Worm (Caenorhabditis elegans) whole organism, L2 larva: ENCODE measurements around the gene vps-16.
A peak's percentile ranks its signal among the peaks of the same experiment; 100 is the strongest.

Source experiments
- C34F6.9 ChIP-seq: fragments of 150-350 bp; optimal IDR thresholded peaks from 2 replicates; lab custom pipeline; 2014; ENCODE audit warnings: missing biosample characterization, missing genetic modification characterization
- F13H6.1 ChIP-seq: sonication (generic microtip); optimal IDR thresholded peaks from 2 replicates; lab custom pipeline; 2016; ENCODE audit warnings: missing genetic modification characterization, missing compliant biosample characterization
- R02D3.7 ChIP-seq: fragments of 150-350 bp; optimal IDR thresholded peaks from 2 replicates; lab custom pipeline; 2014; ENCODE audit warnings: missing biosample characterization, missing genetic modification characterization
- Y55F3AM.14 ChIP-seq: fragments of 200-800 bp; sonication (Bioruptor generic); optimal IDR thresholded peaks from 2 replicates; lab custom pipeline; 2018; ENCODE audit warnings: mild to moderate bottlenecking, missing genetic modification characterization, missing compliant biosample characterization
- ZK546.5 ChIP-seq: sonication (generic microtip); optimal IDR thresholded peaks from 2 replicates; lab custom pipeline; 2017; ENCODE audit warnings: missing biosample characterization, missing genetic modification characterization
- alr-1 ChIP-seq: fragments of 150-350 bp; optimal IDR thresholded peaks from 2 replicates; lab custom pipeline; 2014; ENCODE audit warnings: missing biosample characterization, missing genetic modification characterization
- ama-1 ChIP-seq: fragments of 150-350 bp; optimal IDR thresholded peaks from 2 replicates; lab custom pipeline; 2018; ENCODE audit warnings: inconsistent platforms
- blmp-1 ChIP-seq: sonication (generic microtip); optimal IDR thresholded peaks from 2 replicates; lab custom pipeline; 2017; ENCODE audit warnings: missing genetic modification characterization, mild to moderate bottlenecking, missing compliant biosample characterization, antibody characterized with exemption, moderate library complexity; ENCODE audit not compliant: insufficient read depth
- ceh-16 ChIP-seq: fragments of 150-350 bp; optimal IDR thresholded peaks from 2 replicates; lab custom pipeline; 2014; ENCODE audit warnings: missing biosample characterization, missing genetic modification characterization
- crh-2 ChIP-seq: sonication (generic microtip); optimal IDR thresholded peaks from 2 replicates; lab custom pipeline; 2017; ENCODE audit warnings: missing biosample characterization, missing genetic modification characterization
- dmd-4 ChIP-seq: sonication (generic microtip); optimal IDR thresholded peaks from 2 replicates; lab custom pipeline; 2017; ENCODE audit warnings: missing biosample characterization, missing genetic modification characterization
- elt-3 ChIP-seq: sonication (generic microtip); optimal IDR thresholded peaks from 2 replicates; lab custom pipeline; 2017; ENCODE audit warnings: missing biosample characterization, missing genetic modification characterization
- fos-1 ChIP-seq: fragments of 150-350 bp; optimal IDR thresholded peaks from 2 replicates; lab custom pipeline; 2014; ENCODE audit warnings: missing biosample characterization, missing genetic modification characterization
- gmeb-1 ChIP-seq: fragments of 150-350 bp; optimal IDR thresholded peaks from 2 replicates; lab custom pipeline; 2014; ENCODE audit warnings: missing biosample characterization, missing genetic modification characterization
- lin-11 ChIP-seq: fragments of 150-350 bp; sonication (generic microtip); optimal IDR thresholded peaks from 2 replicates; lab custom pipeline; 2014; ENCODE audit warnings: missing biosample characterization, missing genetic modification characterization, inconsistent platforms, mixed read lengths
- lin-13 ChIP-seq: fragments of 150-350 bp; optimal IDR thresholded peaks from 2 replicates; lab custom pipeline; 2014; ENCODE audit warnings: missing biosample characterization, missing genetic modification reagents, missing genetic modification characterization
- lsy-2 ChIP-seq, 2 experiments: fragments of 150-350 bp in 1 of 2; sonication (generic microtip) in 1 of 2; optimal IDR thresholded peaks; 2 replicates each; lab custom pipeline; 2014 to 2017; ENCODE audit warnings: missing biosample characterization in 2 of 2, missing genetic modification characterization in 2 of 2
- mbf-1 ChIP-seq: sonication (generic microtip); optimal IDR thresholded peaks from 2 replicates; lab custom pipeline; 2017; ENCODE audit warnings: missing biosample characterization, missing genetic modification characterization
- mdl-1 ChIP-seq, 2 experiments: fragments of 150-350 bp in 1 of 2; sonication (generic microtip) in 1 of 2; optimal IDR thresholded peaks; 2 replicates each; lab custom pipeline; 2017; ENCODE audit warnings: missing biosample characterization in 2 of 2, missing genetic modification characterization in 2 of 2
- nhr-10 ChIP-seq: sonication (generic microtip); optimal IDR thresholded peaks from 2 replicates; lab custom pipeline; 2017; ENCODE audit warnings: missing biosample characterization, missing genetic modification characterization
- nhr-21 ChIP-seq: fragments of 150-350 bp; optimal IDR thresholded peaks from 2 replicates; lab custom pipeline; 2014; ENCODE audit warnings: missing biosample characterization, missing genetic modification characterization
- nhr-23 ChIP-seq: fragments of 150-350 bp; optimal IDR thresholded peaks from 2 replicates; lab custom pipeline; 2014; ENCODE audit warnings: missing biosample characterization, missing genetic modification reagents, missing genetic modification characterization
- nhr-237 ChIP-seq: fragments of 150-350 bp; optimal IDR thresholded peaks from 2 replicates; lab custom pipeline; 2014; ENCODE audit warnings: missing biosample characterization, missing genetic modification characterization
- nhr-25 ChIP-seq: fragments of 150-350 bp; sonication (generic microtip); optimal IDR thresholded peaks from 3 replicates; lab custom pipeline; 2014; ENCODE audit warnings: missing biosample characterization, missing genetic modification characterization
- nhr-77 ChIP-seq: fragments of 150-350 bp; optimal IDR thresholded peaks from 2 replicates; lab custom pipeline; 2014; ENCODE audit warnings: missing biosample characterization, missing genetic modification characterization
- peb-1 ChIP-seq: fragments of 150-350 bp; optimal IDR thresholded peaks from 2 replicates; lab custom pipeline; 2014; ENCODE audit warnings: missing biosample characterization, missing genetic modification characterization
- sem-4 ChIP-seq: fragments of 150-350 bp; optimal IDR thresholded peaks from 2 replicates; lab custom pipeline; 2014; ENCODE audit warnings: missing biosample characterization, missing genetic modification reagents, missing genetic modification characterization
- skn-1 ChIP-seq: sonication (generic microtip); optimal IDR thresholded peaks from 2 replicates; lab custom pipeline; 2017; ENCODE audit warnings: missing biosample characterization, missing genetic modification characterization
- sma-3 ChIP-seq: sonication (generic microtip); optimal IDR thresholded peaks from 2 replicates; lab custom pipeline; 2016; ENCODE audit warnings: missing genetic modification reagents, missing genetic modification characterization, missing compliant biosample characterization
- sma-9 ChIP-seq, 2 experiments: fragments of 150-350 bp in 1 of 2; sonication (generic microtip) in 1 of 2; optimal IDR thresholded peaks; 2 replicates each; lab custom pipeline; 2014 to 2016; ENCODE audit warnings: missing genetic modification characterization in 2 of 2, mild to moderate bottlenecking in 1 of 2, missing biosample characterization in 1 of 2, missing compliant biosample characterization in 1 of 2, missing genetic modification reagents in 1 of 2, moderate library complexity in 1 of 2
- snpc-4 ChIP-seq: fragments of 150-350 bp; optimal IDR thresholded peaks from 2 replicates; lab custom pipeline; 2014; ENCODE audit warnings: missing biosample characterization, missing genetic modification characterization
- unc-39 ChIP-seq: fragments of 150-350 bp; optimal IDR thresholded peaks from 2 replicates; lab custom pipeline; 2014; ENCODE audit warnings: missing biosample characterization, missing genetic modification characterization
- unc-55 ChIP-seq: fragments of 150-350 bp; sonication (generic microtip); optimal IDR thresholded peaks from 3 replicates; lab custom pipeline; 2014; ENCODE audit warnings: missing biosample characterization, missing genetic modification reagents, missing genetic modification characterization
- unc-62 ChIP-seq: fragments of 150-350 bp; optimal IDR thresholded peaks from 2 replicates; lab custom pipeline; 2014; ENCODE audit warnings: missing biosample characterization, missing genetic modification reagents, missing genetic modification characterization
- ztf-1 ChIP-seq: fragments of 200-800 bp; sonication (Bioruptor generic); conservative IDR thresholded peaks from 2 replicates; pipeline ENCODE4 v1.3.6; 2022; ENCODE audit warnings: missing genetic modification characterization, missing compliant biosample characterization
- ztf-11 ChIP-seq: sonication (generic microtip); optimal IDR thresholded peaks from 2 replicates; lab custom pipeline; 2017; ENCODE audit warnings: missing biosample characterization, missing genetic modification characterization

Gene vps-16

DNA sequence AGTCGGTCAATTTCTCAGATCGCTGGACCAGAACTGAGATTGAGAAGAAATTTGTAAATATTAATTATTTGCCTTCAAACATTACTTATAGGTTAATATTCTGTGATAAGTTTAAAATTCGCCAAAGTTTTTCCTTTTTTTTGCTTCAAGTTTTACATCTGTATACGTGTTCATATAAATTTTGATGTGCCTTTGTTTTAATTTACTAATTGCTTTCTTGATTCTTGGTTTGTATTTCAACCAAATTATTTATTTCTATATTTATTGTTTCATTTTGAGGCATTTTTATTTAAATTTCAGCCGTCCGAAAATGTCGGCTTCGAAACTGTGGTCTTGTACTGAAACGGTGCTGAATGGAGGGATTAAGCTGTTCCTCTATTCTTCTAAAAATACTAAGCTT, 3.3 kb downstream of the vps-16 start, which contains the start of gene C05D11.1:
C05D11.1 (plus strand) TSS at position 301 of the 400 bp plus-strand sequence.
- no peak for TF ChIP-seq mdl-1 (tag; optimal IDR thresholded peaks at IDR 0.05; lab: Kevin White, UChicago)
- TF ChIP-seq lin-11 (tag; lab: Kevin White, UChicago) = no peak
- TF ChIP-seq Y55F3AM.14 (GFP tag; lab: Kevin White, UChicago) = no peak
- TF ChIP-seq, all 48 proteins: peak for 0

DNA sequence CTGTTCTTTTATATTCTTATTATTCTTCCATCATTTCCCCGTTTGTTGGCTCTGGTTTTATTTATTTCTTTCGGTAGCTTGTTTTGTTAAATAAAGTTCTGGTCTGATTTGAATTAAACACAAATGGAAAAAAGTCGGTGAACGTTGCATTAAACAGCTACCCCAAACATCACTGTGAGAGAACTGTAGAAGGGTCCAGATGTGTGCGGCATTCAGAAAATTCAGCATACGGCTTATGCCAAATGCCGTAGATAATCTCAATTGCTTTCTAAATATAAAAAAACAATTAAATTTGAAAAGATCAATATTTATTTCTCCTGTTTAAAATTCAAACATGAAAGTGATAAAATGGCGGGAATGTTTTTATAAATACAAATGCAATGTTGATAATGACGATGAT, 6.8 kb downstream of the vps-16 start:
- no peak for TF ChIP-seq sma-3 (GFP tag; lab: Kevin White, UChicago)
- TF ChIP-seq gmeb-1 = no peak
- TF ChIP-seq ama-1 = no peak
- TF ChIP-seq F13H6.1 (tag; lab: Kevin White, UChicago) = no peak
- no peak for TF ChIP-seq crh-2
- no peak for TF ChIP-seq elt-3 (tag; lab: Kevin White, UChicago)
- no peak for TF ChIP-seq mdl-1 (tag; optimal IDR thresholded peaks at IDR 0.05; lab: Kevin White, UChicago)
- TF ChIP-seq unc-62 = no peak
- TF ChIP-seq snpc-4 (tag; lab: Kevin White, UChicago) = no peak
- TF ChIP-seq ztf-11 = no peak
- TF ChIP-seq unc-55 (GFP tag; lab: Kevin White, UChicago) = no peak
- TF ChIP-seq nhr-21 (tag; lab: Kevin White, UChicago) = no peak
- TF ChIP-seq unc-39 (tag; lab: Kevin White, UChicago) = no peak
- no peak for TF ChIP-seq ceh-16 (tag; lab: Kevin White, UChicago)
- TF ChIP-seq nhr-23 = no peak
- no peak for TF ChIP-seq sem-4 (tag; lab: Kevin White, UChicago)
- TF ChIP-seq R02D3.7 (tag; lab: Kevin White, UChicago) = no peak
- TF ChIP-seq skn-1 (tag; lab: Kevin White, UChicago) = no peak
- TF ChIP-seq mbf-1 (tag; lab: Kevin White, UChicago) = no peak
- no peak for TF ChIP-seq lin-11 (tag; lab: Kevin White, UChicago)

DNA sequence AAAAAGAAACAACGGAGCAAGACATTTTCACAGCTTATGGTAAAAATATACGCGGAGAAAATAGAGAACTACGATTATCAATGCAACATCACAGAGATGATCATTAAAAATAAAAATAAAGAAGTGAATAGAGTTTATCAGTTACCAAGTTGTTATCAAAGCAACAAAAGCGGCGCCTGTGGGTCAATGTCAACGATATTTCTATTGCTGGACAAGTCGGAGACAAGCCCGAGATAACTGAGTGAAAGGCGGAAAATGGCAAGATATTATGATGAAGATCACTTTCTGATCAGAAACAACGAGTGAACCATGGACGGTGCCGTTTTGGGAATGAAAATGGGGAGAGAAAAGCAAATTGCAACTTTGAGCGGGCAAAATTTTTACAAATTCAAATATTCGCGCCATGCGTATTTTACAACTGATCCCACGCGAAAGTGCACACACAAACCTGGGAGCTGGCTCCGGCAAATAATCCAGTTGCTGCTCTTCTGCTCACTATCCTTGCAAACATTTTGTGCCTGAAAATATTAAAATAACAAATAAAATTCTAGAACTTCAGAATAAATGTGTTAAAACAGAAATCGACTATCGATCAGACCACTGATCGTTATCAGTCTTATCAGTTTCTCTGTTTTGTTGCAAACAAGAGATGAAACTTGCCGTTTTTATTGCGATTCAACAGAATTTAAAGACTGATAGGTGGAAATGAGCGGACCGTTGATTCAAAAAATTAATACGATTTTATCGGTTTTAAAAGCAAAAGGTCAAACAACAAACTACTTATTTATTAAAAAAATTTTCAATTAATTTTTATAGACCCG, 9.5 kb downstream of the vps-16 start, which contains the start of gene mel-32:
mel-32 (minus strand) TSS at position 696 of the 821 bp plus-strand sequence.
- TF ChIP-seq sma-9 (GFP tag; optimal IDR thresholded peaks at IDR 0.05; lab: Kevin White, UChicago) (peak; percentile 22), sma-9 (tag; optimal IDR thresholded peaks at IDR 0.05; lab: Kevin White, UChicago) (no peak), ZK546.5 (tag; lab: Kevin White, UChicago) (no peak), lin-13 (GFP tag; lab: Kevin White, UChicago) (no peak), F13H6.1 (tag; lab: Kevin White, UChicago) (no peak), dmd-4 (no peak), ceh-16 (tag; lab: Kevin White, UChicago) (no peak), fos-1 (tag; lab: Kevin White, UChicago) (peak; percentile 22), blmp-1 (peak; percentile 21), unc-62 (no peak), mdl-1 (tag; optimal IDR thresholded peaks at IDR 0.05; lab: Kevin White, UChicago) (no peak), C34F6.9 (tag; lab: Kevin White, UChicago) (no peak), nhr-77 (tag; lab: Kevin White, UChicago) (no peak), alr-1 (tag; lab: Kevin White, UChicago) (no peak), snpc-4 (tag; lab: Kevin White, UChicago) (no peak), unc-55 (GFP tag; lab: Kevin White, UChicago) (no peak), sma-3 (GFP tag; lab: Kevin White, UChicago) (peak; percentile 2), peb-1 (tag; lab: Kevin White, UChicago) (no peak), R02D3.7 (tag; lab: Kevin White, UChicago) (no peak), nhr-10 (tag; lab: Kevin White, UChicago) (no peak), nhr-237 (tag; lab: Kevin White, UChicago) (no peak), elt-3 (tag; lab: Kevin White, UChicago) (no peak), crh-2 (peak; percentile 16), mbf-1 (tag; lab: Kevin White, UChicago) (no peak), ama-1 (peak; percentile 31), ztf-1 (no peak), lsy-2 (tag; optimal IDR thresholded peaks at IDR 0.05; lab: Kevin White, UChicago) (peak in 1 of 2 experiments; percentile 49), nhr-25 (tag; lab: Kevin White, UChicago) (no peak)
